Worm (Caenorhabditis elegans): ENCODE measurements around the gene cdk-5.
A peak's percentile ranks its signal among the peaks of the same experiment; 100 is the strongest.

Gene cdk-5

DNA sequence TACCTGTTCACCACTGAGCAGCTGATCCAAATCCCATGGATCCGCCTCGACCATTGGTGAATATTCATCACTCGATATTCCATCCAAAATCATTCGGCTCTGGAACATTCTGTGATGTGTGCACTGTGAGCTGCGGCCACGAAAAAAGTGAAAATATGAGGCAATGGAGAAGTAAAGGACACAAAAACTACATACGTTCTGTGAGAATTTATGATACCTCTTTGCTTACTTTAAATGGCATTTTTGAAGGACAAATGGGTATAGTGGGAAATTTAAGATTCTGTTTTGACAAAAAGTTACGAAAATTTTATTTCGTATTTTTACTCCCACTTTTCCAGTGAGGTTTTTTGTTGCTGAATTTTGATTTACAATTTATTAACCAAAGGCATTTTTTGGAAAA lies 26.2 kb upstream of the cdk-5 start, which contains the start of gene twk-40:
TSS of gene twk-40 (minus strand) at position 101 of the 400 bp plus-strand sequence.
- TF ChIP-seq fkh-6 (tag; optimal IDR thresholded peaks at IDR 0.05) = no peak
- no peak for TF ChIP-seq elt-2 (tag; optimal IDR thresholded peaks at IDR 0.05)
- TF ChIP-seq ceh-30 (tag; optimal IDR thresholded peaks at IDR 0.05) = no peak
- no peak for TF ChIP-seq lim-6 (tag; optimal IDR thresholded peaks at IDR 0.05)
- TF ChIP-seq pat-9 (tag; optimal IDR thresholded peaks at IDR 0.05) = no peak

ce11 chrIII:13484024-13484423 lies 17.9 kb upstream of the cdk-5 start, which contains the start of gene acc-4:
TSS of gene acc-4 (minus strand) at chrIII:13484124.
- no peak for TF ChIP-seq npax-4 (tag; optimal IDR thresholded peaks at IDR 0.05)
- no peak for TF ChIP-seq ceh-34 (tag; optimal IDR thresholded peaks at IDR 0.05)
- TF ChIP-seq unc-86 (tag; optimal IDR thresholded peaks at IDR 0.05) = no peak
- TF ChIP-seq pat-9 (tag; optimal IDR thresholded peaks at IDR 0.05) = no peak
- TF ChIP-seq ceh-48 (tag; optimal IDR thresholded peaks at IDR 0.05) = no peak
- TF ChIP-seq ceh-19 (GFP tag; optimal IDR thresholded peaks at IDR 0.05) = no peak
- no peak for TF ChIP-seq fkh-6 (tag; optimal IDR thresholded peaks at IDR 0.05)
- no peak for TF ChIP-seq pha-4 (tag; optimal IDR thresholded peaks at IDR 0.05)
- no peak for TF ChIP-seq pag-3 (tag; optimal IDR thresholded peaks at IDR 0.05; ENCODE audit: borderline replicate concordance)
- no peak for TF ChIP-seq dmd-4 (tag; optimal IDR thresholded peaks at IDR 0.05; ENCODE audit: borderline replicate concordance)
- no peak for TF ChIP-seq Y22D7AL.16 (tag; optimal IDR thresholded peaks at IDR 0.05)
- TF ChIP-seq pha-2 (tag; optimal IDR thresholded peaks at IDR 0.05) = no peak

DNA sequence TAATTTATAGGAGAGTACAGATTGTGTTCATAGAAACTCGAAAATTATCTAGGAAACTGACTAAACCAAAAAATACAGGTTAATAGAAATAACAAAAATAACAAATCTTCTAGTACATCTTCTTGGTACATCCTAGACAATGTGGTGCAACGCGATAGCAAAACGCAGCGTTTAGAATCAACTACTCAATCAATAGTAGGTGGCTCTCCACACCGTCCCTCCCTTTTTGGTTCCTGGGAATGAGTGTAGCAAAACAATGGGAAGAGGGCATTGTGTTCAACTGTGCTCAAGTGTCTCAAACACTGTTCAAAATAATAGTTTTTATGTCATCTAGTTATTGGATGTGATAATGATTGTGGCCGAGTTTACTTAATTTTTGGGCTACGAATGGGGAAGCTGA lies 10.5 kb upstream of the cdk-5 start, which contains the start of gene T27E9.6:
TSS of gene T27E9.6 (minus strand) at position 101 of the 400 bp plus-strand sequence.
- TF ChIP-seq rnt-1 (tag; optimal IDR thresholded peaks at IDR 0.05) (no peak), ttx-3 (tag; optimal IDR thresholded peaks at IDR 0.05) (no peak)

ce11 chrIII:13474482-13474881 lies 8.3 kb upstream of the cdk-5 start:
- TF ChIP-seq ceh-18 (tag; optimal IDR thresholded peaks at IDR 0.05) (no peak), tbx-2 (tag; optimal IDR thresholded peaks at IDR 0.05) (peak; percentile 81), madf-2 (tag; optimal IDR thresholded peaks at IDR 0.05) (no peak), unc-86 (tag; optimal IDR thresholded peaks at IDR 0.05) (no peak), ceh-9 (tag; optimal IDR thresholded peaks at IDR 0.05) (no peak), K02D7.2 (tag; optimal IDR thresholded peaks at IDR 0.05) (no peak), ahr-1 (tag; optimal IDR thresholded peaks at IDR 0.05) (peak; percentile 28), sox-4 (tag; optimal IDR thresholded peaks at IDR 0.05) (no peak), hlh-6 (tag; optimal IDR thresholded peaks at IDR 0.05) (no peak), hlh-15 (tag; optimal IDR thresholded peaks at IDR 0.05) (no peak), T23F11.4 (GFP tag; optimal IDR thresholded peaks at IDR 0.05) (no peak), pros-1 (tag; optimal IDR thresholded peaks at IDR 0.05) (no peak), dve-1 (tag; optimal IDR thresholded peaks at IDR 0.05) (no peak), pat-9 (tag; optimal IDR thresholded peaks at IDR 0.05) (no peak), ceh-48 (tag; optimal IDR thresholded peaks at IDR 0.05) (no peak), unc-42 (tag; optimal IDR thresholded peaks at IDR 0.05) (no peak), nhr-232 (tag; optimal IDR thresholded peaks at IDR 0.05) (no peak), pha-4 (tag; optimal IDR thresholded peaks at IDR 0.05) (no peak), mec-3 (tag; optimal IDR thresholded peaks at IDR 0.05; ENCODE audit: borderline replicate concordance) (no peak), npax-4 (tag; optimal IDR thresholded peaks at IDR 0.05) (no peak), unc-55 (GFP tag; optimal IDR thresholded peaks at IDR 0.05) (no peak), ceh-2 (tag; optimal IDR thresholded peaks at IDR 0.05) (peak; percentile 71), ttx-3 (tag; optimal IDR thresholded peaks at IDR 0.05) (no peak), elt-4 (tag; optimal IDR thresholded peaks at IDR 0.05) (no peak), fkh-6 (tag; optimal IDR thresholded peaks at IDR 0.05) (peak; percentile 49), ceh-6 (GFP tag; optimal IDR thresholded peaks at IDR 0.05) (peak; percentile 13), ceh-31 (tag; optimal IDR thresholded peaks at IDR 0.05) (peak; percentile 84), pqm-1 (tag; optimal IDR thresholded peaks at IDR 0.05) (no peak), lim-6 (tag; optimal IDR thresholded peaks at IDR 0.05) (no peak), pag-3 (tag; optimal IDR thresholded peaks at IDR 0.05; ENCODE audit: borderline replicate concordance) (no peak), tbx-7 (tag; optimal IDR thresholded peaks at IDR 0.05) (peak; percentile 85), ama-1 (optimal IDR thresholded peaks at IDR 0.05) (no peak), hlh-13 (GFP tag; optimal IDR thresholded peaks at IDR 0.05) (no peak), gmeb-2 (tag; optimal IDR thresholded peaks at IDR 0.05) (no peak), sox-2 (GFP tag; IDR thresholded peaks at IDR 0.05) (no peak), pha-2 (tag; optimal IDR thresholded peaks at IDR 0.05) (no peak), ceh-34 (tag; optimal IDR thresholded peaks at IDR 0.05) (no peak), ceh-24 (tag; optimal IDR thresholded peaks at IDR 0.05) (no peak), rnt-1 (tag; optimal IDR thresholded peaks at IDR 0.05) (peak; percentile 43), ets-4 (tag; optimal IDR thresholded peaks at IDR 0.05) (peak; percentile 32), ceh-14 (tag; optimal IDR thresholded peaks at IDR 0.05) (peak; percentile 29)

Data from whole organism, late embryonic.